Worm (Caenorhabditis elegans): Measurements from ENCODE around the gene asp-17.

DNA sequence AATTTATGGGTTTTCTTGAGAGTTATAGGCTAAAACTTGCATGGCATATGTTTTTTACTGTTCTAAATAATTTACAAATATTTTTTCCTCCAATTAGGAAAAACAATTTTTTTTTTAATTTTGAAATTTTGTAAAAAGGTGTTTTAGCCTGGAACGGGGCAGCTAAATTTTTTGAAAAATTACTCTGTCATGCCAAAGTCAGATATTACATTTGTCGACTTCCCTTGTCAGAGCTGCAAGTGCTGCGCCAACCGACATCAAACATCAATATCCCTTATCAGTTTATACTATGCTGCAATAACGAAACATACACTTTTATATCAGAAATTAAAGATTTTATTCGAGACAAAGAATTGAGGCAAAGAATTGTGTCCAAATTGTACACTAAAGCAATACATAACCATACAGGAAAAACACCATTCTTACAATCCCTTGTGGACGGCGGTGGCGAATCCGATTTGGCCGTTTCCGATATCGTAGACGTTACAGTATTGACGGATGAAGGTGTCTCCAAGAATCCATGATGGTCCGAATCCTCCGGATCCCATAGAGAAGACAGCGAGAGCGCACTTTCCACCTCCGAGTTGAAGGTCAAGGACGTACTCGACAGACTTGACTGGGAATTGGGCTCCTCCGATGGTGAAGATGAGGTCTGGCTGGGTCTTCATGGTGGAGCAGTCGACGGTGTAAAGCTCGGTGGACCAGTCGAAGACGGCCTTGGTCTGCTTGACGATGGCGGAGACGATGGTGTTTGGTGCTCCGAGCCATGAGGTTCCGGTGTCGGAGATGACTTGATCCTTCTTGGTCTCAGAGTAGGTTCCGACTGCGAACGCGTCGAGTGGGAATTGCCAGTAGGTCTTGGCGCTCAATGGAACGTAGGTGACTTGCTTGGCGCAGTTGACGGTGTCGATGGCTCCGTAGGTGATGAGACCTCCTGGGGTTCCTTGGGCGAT is 12.3 kb upstream of the asp-17 start:
- TF ChIP-seq nhr-11 (tag; optimal IDR thresholded peaks at IDR 0.05) (no peak), unc-39 (tag; optimal IDR thresholded peaks at IDR 0.05) (no peak), egl-27 (tag; optimal IDR thresholded peaks at IDR 0.05) (no peak), nhr-12 (tag; optimal IDR thresholded peaks at IDR 0.05) (no peak), fkh-10 (GFP tag; optimal IDR thresholded peaks at IDR 0.05) (no peak)
